Worm (Caenorhabditis elegans) whole organism, midembryonic: ENCODE results near the gene acl-7.

ENCODE experiments used
- T22C8.4 ChIP-seq: fragments of 200-800 bp; sonication (Bioruptor generic); IDR thresholded peaks from 2 replicates; pipeline ENCODE4 v1.3.6; 2022; ENCODE audit warnings: missing genetic modification characterization, missing compliant biosample characterization
- cog-1 ChIP-seq: sonication (generic microtip); optimal IDR thresholded peaks from 2 replicates; lab custom pipeline; 2016; ENCODE audit warnings: missing genetic modification characterization, missing compliant biosample characterization
- flt-1 ChIP-seq: fragments of 200-800 bp; sonication (Bioruptor generic); IDR thresholded peaks from 2 replicates; pipeline ENCODE4 v1.3.6; 2022; ENCODE audit warnings: missing genetic modification characterization, missing compliant biosample characterization
- klf-2 ChIP-seq: fragments of 200-800 bp; sonication (Bioruptor generic); conservative IDR thresholded peaks from 2 replicates; pipeline ENCODE4 v1.3.6; 2022; ENCODE audit warnings: missing genetic modification reagents, missing genetic modification characterization, missing compliant biosample characterization
- med-1 ChIP-seq: sonication (generic microtip); optimal IDR thresholded peaks from 2 replicates; lab custom pipeline; 2017; ENCODE audit warnings: missing genetic modification characterization, mild to moderate bottlenecking, missing compliant biosample characterization, antibody characterized with exemption, missing genetic modification reagents; ENCODE audit not compliant: insufficient read depth
- ref-1 ChIP-seq: fragments of 200-800 bp; sonication (Bioruptor generic); conservative IDR thresholded peaks from 2 replicates; pipeline ENCODE4 v1.3.6; 2022; ENCODE audit warnings: missing genetic modification reagents, missing genetic modification characterization, missing compliant biosample characterization
- tab-1 ChIP-seq: fragments of 200-800 bp; sonication (Bioruptor generic); IDR thresholded peaks from 2 replicates; pipeline ENCODE4 v1.3.6; 2022; ENCODE audit warnings: missing genetic modification characterization, missing compliant biosample characterization
- ztf-23 ChIP-seq: fragments of 200-800 bp; sonication (Bioruptor generic); IDR thresholded peaks from 2 replicates; pipeline ENCODE4 v1.3.6; 2022; ENCODE audit warnings: missing genetic modification reagents, missing genetic modification characterization, missing compliant biosample characterization
- ztf-29 ChIP-seq: fragments of 200-800 bp; sonication (Bioruptor generic); IDR thresholded peaks from 2 replicates; pipeline ENCODE4 v1.3.6; 2022; ENCODE audit warnings: missing genetic modification reagents, missing genetic modification characterization, missing compliant biosample characterization

ce11 chrII:12787831-12788248 is 28.4 kb downstream of the acl-7 start, which contains the start of gene alkb-7:
- no peak; the same call in 1 of the 2 replicates for TF ChIP-seq flt-1 (GFP tag; lab: Robert Waterston, UW)
- TF ChIP-seq med-1 (GFP tag; lab: Kevin White, UChicago): no peak
- no peak for TF ChIP-seq ztf-23
- TF ChIP-seq tab-1 (GFP tag; lab: Robert Waterston, UW): 0 out of 2 replicates have a peak, but pooled peaks have one; percentile 34
- TF ChIP-seq T22C8.4 (GFP tag; lab: Robert Waterston, UW): no peak
- TF ChIP-seq ztf-29 (GFP tag; lab: Robert Waterston, UW): no peak
- TF ChIP-seq klf-2 (GFP tag; lab: Robert Waterston, UW): no peak
- no peak for TF ChIP-seq ref-1 (GFP tag; lab: Robert Waterston, UW)
- TF ChIP-seq cog-1 (tag; lab: Kevin White, UChicago): no peak
